Worm (Caenorhabditis elegans) whole organism, L4 larva: ENCODE data around the gene F36A4.2.
"Not testable (repeated sequence)": the region's sequence is repeated elsewhere in the genome, so short reads cannot be mapped to it uniquely, and the experiment has no call there.

Source experiments
- F37D6.2 ChIP-seq: sonication (generic microtip); optimal IDR thresholded peaks from 2 replicates; lab custom pipeline; 2016; ENCODE audit warnings: mild to moderate bottlenecking, missing genetic modification characterization, missing compliant biosample characterization
- F44E2.7 ChIP-seq: fragments of 200-800 bp; sonication (Bioruptor generic); IDR thresholded peaks from 2 replicates; pipeline ENCODE4 v2.1.2; 2022; ENCODE audit warnings: missing genetic modification characterization, missing compliant biosample characterization
- F49E8.2 ChIP-seq: sonication (generic microtip); optimal IDR thresholded peaks from 2 replicates; lab custom pipeline; 2016; ENCODE audit warnings: missing compliant biosample characterization, mild to moderate bottlenecking, missing genetic modification characterization, borderline replicate concordance
- Y5F2A.4 ChIP-seq: fragments of 200-800 bp; sonication (Bioruptor generic); optimal IDR thresholded peaks from 2 replicates; lab custom pipeline; 2018; ENCODE audit warnings: mild to moderate bottlenecking, missing genetic modification characterization, missing compliant biosample characterization
- Y75B8A.6 ChIP-seq: fragments of 200-800 bp; sonication (Bioruptor generic); IDR thresholded peaks from 2 replicates; pipeline ENCODE4 v1.3.6; 2022; ENCODE audit warnings: missing genetic modification reagents, missing genetic modification characterization, missing compliant biosample characterization
- ZK546.5 ChIP-seq, 2 experiments: sonication (generic microtip); optimal IDR thresholded peaks; 2 replicates each; lab custom pipeline; 2017; ENCODE audit warnings: missing biosample characterization in 2 of 2, missing genetic modification characterization in 2 of 2
- aha-1 ChIP-seq: fragments of 150-350 bp; peaks from one replicate; lab custom pipeline; 2014; ENCODE audit warnings: missing biosample characterization, missing genetic modification characterization
- ceh-28 ChIP-seq: fragments of 150-350 bp; optimal IDR thresholded peaks from 2 replicates; lab custom pipeline; 2014; ENCODE audit warnings: missing biosample characterization, missing genetic modification reagents, missing genetic modification characterization
- dmd-9 ChIP-seq: fragments of 200-800 bp; sonication (Bioruptor generic); IDR thresholded peaks from 2 replicates; pipeline ENCODE4 v1.3.6; 2022; ENCODE audit warnings: missing genetic modification reagents, missing genetic modification characterization, missing compliant biosample characterization
- egl-27 ChIP-seq: sonication (generic microtip); optimal IDR thresholded peaks from 3 replicates; lab custom pipeline; 2017; ENCODE audit warnings: missing biosample characterization, missing genetic modification reagents, missing genetic modification characterization
- egl-43 ChIP-seq: fragments of 200-800 bp; sonication (Bioruptor generic); IDR thresholded peaks from 2 replicates; pipeline ENCODE4 v1.3.6; 2022; ENCODE audit warnings: missing genetic modification reagents, missing genetic modification characterization, missing compliant biosample characterization
- fkh-10 ChIP-seq: fragments of 150-350 bp; optimal IDR thresholded peaks from 2 replicates; lab custom pipeline; 2014; ENCODE audit warnings: missing biosample characterization, missing genetic modification reagents, missing genetic modification characterization
- fos-1 ChIP-seq: fragments of 150-350 bp; optimal IDR thresholded peaks from 2 replicates; lab custom pipeline; 2014; ENCODE audit warnings: missing biosample characterization, missing genetic modification characterization
- gei-8 ChIP-seq: fragments of 200-800 bp; sonication (Bioruptor generic); optimal IDR thresholded peaks from 2 replicates; lab custom pipeline; 2018; ENCODE audit warnings: mild to moderate bottlenecking, missing genetic modification characterization, missing compliant biosample characterization
- lim-7 ChIP-seq: fragments of 200-800 bp; sonication (Bioruptor generic); IDR thresholded peaks from 2 replicates; pipeline ENCODE4 v1.3.6; 2022; ENCODE audit warnings: missing genetic modification characterization, missing compliant biosample characterization
- lir-3 ChIP-seq: sonication (generic microtip); optimal IDR thresholded peaks from 2 replicates; lab custom pipeline; 2016; ENCODE audit warnings: mild to moderate bottlenecking, missing genetic modification characterization, missing compliant biosample characterization
- lsy-2 ChIP-seq, 2 experiments: fragments of 150-350 bp in 1 of 2; sonication (generic microtip) in 1 of 2; optimal IDR thresholded peaks; 2 replicates each; lab custom pipeline; 2014 to 2017; ENCODE audit warnings: missing biosample characterization in 2 of 2, missing genetic modification characterization in 2 of 2
- madf-5 ChIP-seq, 2 experiments: fragments of 200-800 bp; sonication (Bioruptor generic); IDR thresholded peaks; 2 replicates each; pipeline ENCODE4 v1.3.6; 2022; ENCODE audit warnings: missing compliant biosample characterization in 2 of 2, missing genetic modification characterization in 2 of 2
- madf-9 ChIP-seq: fragments of 200-800 bp; sonication (Bioruptor generic); conservative IDR thresholded peaks from 2 replicates; pipeline ENCODE4 v1.3.6; 2022; ENCODE audit warnings: missing genetic modification reagents, missing genetic modification characterization, missing compliant biosample characterization
- mdt-29 ChIP-seq: fragments of 200-800 bp; sonication (Bioruptor generic); IDR thresholded peaks from 2 replicates; pipeline ENCODE4 v1.3.6; 2022; ENCODE audit warnings: missing genetic modification reagents, missing genetic modification characterization, missing compliant biosample characterization
- mep-1 ChIP-seq: fragments of 150-350 bp; sonication (generic microtip); optimal IDR thresholded peaks from 3 replicates; lab custom pipeline; 2014; ENCODE audit warnings: missing biosample characterization, missing genetic modification characterization
- nhr-11 ChIP-seq: fragments of 150-350 bp; optimal IDR thresholded peaks from 2 replicates; lab custom pipeline; 2014; ENCODE audit warnings: missing biosample characterization, missing genetic modification characterization
- nhr-111 ChIP-seq: fragments of 200-800 bp; sonication (Bioruptor generic); optimal IDR thresholded peaks from 2 replicates; lab custom pipeline; 2018; ENCODE audit warnings: mild to moderate bottlenecking, missing genetic modification characterization, missing compliant biosample characterization
- nhr-25 ChIP-seq: sonication (generic microtip); optimal IDR thresholded peaks from 2 replicates; lab custom pipeline; 2017; ENCODE audit warnings: missing genetic modification characterization, mild to moderate bottlenecking, missing compliant biosample characterization, antibody characterized with exemption, moderate library complexity, borderline replicate concordance; ENCODE audit not compliant: insufficient read depth
- pha-4 ChIP-seq, 2 experiments: fragments of 150-350 bp in 1 of 2; fragments of 200-800 bp in 1 of 2; sonication (Bioruptor generic) in 1 of 2; IDR thresholded peaks in 1 of 2; optimal IDR thresholded peaks in 1 of 2; 2 replicates each; pipeline versions ENCODE4 v1.3.6 to Lab custom; 2014 to 2022; ENCODE audit warnings: missing genetic modification characterization in 2 of 2, missing genetic modification reagents in 2 of 2, missing biosample characterization in 1 of 2, missing compliant biosample characterization in 1 of 2
- php-3 ChIP-seq: fragments of 200-800 bp; sonication (Bioruptor generic); IDR thresholded peaks from 2 replicates; pipeline ENCODE4 v1.3.6; 2022; ENCODE audit warnings: missing genetic modification reagents, missing genetic modification characterization, missing compliant biosample characterization
- set-16 ChIP-seq: fragments of 200-800 bp; sonication (Bioruptor generic); IDR thresholded peaks from 2 replicates; pipeline ENCODE4 v1.3.6; 2022; ENCODE audit warnings: missing genetic modification reagents, missing genetic modification characterization, missing compliant biosample characterization
- snpc-1.2 ChIP-seq: fragments of 200-800 bp; sonication (Bioruptor generic); IDR thresholded peaks from 2 replicates; pipeline ENCODE4 v1.3.6; 2022; ENCODE audit warnings: missing genetic modification reagents, missing genetic modification characterization, missing compliant biosample characterization
- snpc-4 ChIP-seq: fragments of 150-350 bp; optimal IDR thresholded peaks from 2 replicates; lab custom pipeline; 2014; ENCODE audit warnings: missing biosample characterization, missing genetic modification characterization
- unc-39 ChIP-seq: sonication (generic microtip); optimal IDR thresholded peaks from 2 replicates; lab custom pipeline; 2017; ENCODE audit warnings: missing biosample characterization, missing genetic modification characterization
- unc-62 ChIP-seq, 3 experiments: fragments of 150-350 bp in 1 of 3; sonication (generic microtip); optimal IDR thresholded peaks in 2 of 3; peaks in 1 of 3; 1 replicate in 1 of 3; 2 replicates in 2 of 3; lab custom pipeline; 2014 to 2017; ENCODE audit warnings: missing biosample characterization in 3 of 3, missing genetic modification characterization in 3 of 3, missing genetic modification reagents in 3 of 3, missing genotype in 1 of 3
- zag-1 ChIP-seq: fragments of 150-350 bp; optimal IDR thresholded peaks from 2 replicates; lab custom pipeline; 2014; ENCODE audit warnings: missing biosample characterization, missing genetic modification characterization

F36A4.2 gene

DNA sequence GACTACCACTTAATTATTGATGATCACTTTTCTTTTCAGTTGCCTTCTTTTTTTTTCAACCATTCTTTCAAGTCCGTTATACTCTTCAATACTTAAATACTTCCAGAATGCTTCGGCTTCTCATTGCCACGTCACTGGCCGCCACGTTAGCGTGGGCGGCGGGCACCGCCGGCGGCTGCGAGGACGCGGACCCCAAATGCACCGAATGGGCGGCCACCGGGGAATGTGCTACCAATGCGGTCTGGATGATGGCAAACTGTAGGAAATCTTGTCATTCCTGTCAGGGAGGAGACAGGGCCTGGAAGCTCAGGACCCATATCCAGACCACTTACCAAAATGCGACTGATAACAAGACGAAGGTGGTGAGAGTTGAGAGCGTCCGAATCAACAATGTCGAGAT lies 30.2 kb downstream of the F36A4.2 start, which contains the start of gene lgc-22:
lgc-22 (plus strand) TSS at position 105 of the 400 bp plus-strand sequence.
- no peak for TF ChIP-seq php-3 (GFP tag; lab: Robert Waterston, UW)
- TF ChIP-seq gei-8 = no peak
- TF ChIP-seq egl-27 (tag; lab: Kevin White, UChicago) = no peak
- TF ChIP-seq mep-1 (tag; lab: Kevin White, UChicago) = no peak
- TF ChIP-seq Y75B8A.6 = no peak
- TF ChIP-seq fos-1 (tag; lab: Kevin White, UChicago) = no peak
- TF ChIP-seq F37D6.2 (tag; lab: Kevin White, UChicago) = no peak
- TF ChIP-seq ceh-28 = no peak
- TF ChIP-seq egl-43 = peak; percentile 55; the same call in 1 of the 2 replicates
- TF ChIP-seq zag-1 (tag; lab: Kevin White, UChicago) = no peak
- TF ChIP-seq snpc-4 (tag; lab: Kevin White, UChicago) = no peak
- TF ChIP-seq dmd-9 (GFP tag; lab: Robert Waterston, UW) = 0 out of 2 replicates have a peak, but pooled peaks have one; percentile 32
- peak; percentile 86 for TF ChIP-seq set-16

- no peak for TF ChIP-seq unc-39 (tag; lab: Kevin White, UChicago)
- TF ChIP-seq unc-62 (GFP tag; optimal IDR thresholded peaks at IDR 0.05 in 1 of 2; lab: Kevin White, UChicago) = peak in 1 of 2 experiments; percentile 94
- no peak for TF ChIP-seq unc-62 (tag; optimal IDR thresholded peaks at IDR 0.05; lab: Kevin White, UChicago)
- no peak for TF ChIP-seq F44E2.7 (GFP tag; lab: Robert Waterston, UW)
- no peak for TF ChIP-seq madf-5 (GFP tag; IDR thresholded peaks at IDR 0.05; lab: Robert Waterston, UW)
These were observed 35.3 kb downstream of the F36A4.2 start for ce11 chrIV:4306317-4306716.

DNA sequence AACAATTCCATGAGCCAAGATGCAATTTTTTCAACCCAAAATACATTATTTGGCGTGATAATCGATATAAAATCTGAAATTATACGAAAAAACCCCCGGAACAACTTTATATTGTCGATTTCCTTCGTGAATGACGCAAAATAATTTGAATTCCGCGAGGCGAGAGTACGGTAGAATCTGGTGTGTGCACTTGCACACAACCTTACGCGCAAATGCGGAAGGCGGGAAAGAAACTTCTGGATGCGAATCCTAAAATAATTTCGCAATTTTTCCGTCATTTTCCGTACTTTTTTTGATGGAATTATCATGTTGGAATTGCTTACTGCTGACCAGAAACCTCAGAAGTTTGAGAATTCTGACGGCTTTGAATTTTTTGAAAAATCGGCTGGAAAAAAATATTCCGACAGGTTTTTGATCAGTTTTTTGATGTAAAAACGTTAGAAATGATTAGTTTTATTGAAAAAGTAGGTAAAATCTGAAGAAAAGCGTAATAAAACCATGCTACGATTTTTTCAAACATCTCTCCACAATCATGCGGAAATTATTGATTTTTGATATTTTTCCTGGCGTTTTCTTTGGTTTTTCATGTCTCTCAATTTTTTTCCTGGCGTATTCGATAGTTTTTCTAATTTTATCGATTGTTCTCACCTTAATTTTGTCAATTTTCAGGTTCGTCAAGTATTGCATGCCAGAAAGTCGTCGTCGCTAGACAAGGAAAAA lies 36.4 kb downstream of the F36A4.2 start, which contains the start of gene set-9:
set-9 (plus strand) TSS at position 670 of the 720 bp plus-strand sequence.
- no peak for TF ChIP-seq F37D6.2 (tag; lab: Kevin White, UChicago)
- no peak for TF ChIP-seq Y5F2A.4
- TF ChIP-seq ZK546.5 (tag; optimal IDR thresholded peaks at IDR 0.05; lab: Kevin White, UChicago) = no peak
- TF ChIP-seq nhr-25 (tag; lab: Kevin White, UChicago) = no peak
- no peak for TF ChIP-seq madf-9 (GFP tag; lab: Robert Waterston, UW)
- TF ChIP-seq nhr-111 (GFP tag; lab: Kevin White, UChicago) = no peak
- TF ChIP-seq lsy-2 (tag; optimal IDR thresholded peaks at IDR 0.05; lab: Kevin White, UChicago) = no peak
- TF ChIP-seq dmd-9 (GFP tag; lab: Robert Waterston, UW) = no peak
- no peak for TF ChIP-seq aha-1 (tag; lab: Kevin White, UChicago)
- TF ChIP-seq nhr-11 (tag; lab: Kevin White, UChicago) = no peak
- no peak for TF ChIP-seq snpc-1.2 (GFP tag; lab: Robert Waterston, UW)
- TF ChIP-seq gei-8 = no peak
- no peak for TF ChIP-seq egl-27 (tag; lab: Kevin White, UChicago)
- no peak for TF ChIP-seq zag-1 (tag; lab: Kevin White, UChicago)
- TF ChIP-seq lim-7 (GFP tag; lab: Robert Waterston, UW) = no peak
- no peak for TF ChIP-seq mdt-29
- TF ChIP-seq fkh-10 = no peak
- no peak for TF ChIP-seq lir-3 (tag; lab: Kevin White, UChicago)
- TF ChIP-seq F49E8.2 (tag; lab: Kevin White, UChicago) = no peak

DNA sequence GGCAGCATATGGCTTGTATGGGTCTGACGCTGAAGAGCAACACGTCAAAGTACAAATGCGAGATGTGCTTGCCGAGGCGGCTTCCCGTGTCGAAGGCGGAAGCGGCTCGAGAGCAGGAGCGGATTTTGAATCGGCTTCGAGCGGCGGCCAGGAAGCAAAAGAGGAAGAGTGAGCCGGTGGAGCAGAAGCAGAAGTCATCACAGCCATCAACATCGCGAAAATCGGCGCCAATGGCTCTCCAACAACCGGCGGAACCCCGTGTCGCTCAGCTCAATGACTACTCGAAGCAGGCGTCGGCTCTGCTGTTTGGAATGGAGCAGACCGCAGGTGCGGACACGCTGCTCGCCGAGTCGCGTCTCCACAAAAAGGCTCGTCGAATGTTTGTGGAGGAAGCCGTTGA lies 41.4 kb downstream of the F36A4.2 start:
- TF ChIP-seq set-16 = peak; percentile 92

DNA sequence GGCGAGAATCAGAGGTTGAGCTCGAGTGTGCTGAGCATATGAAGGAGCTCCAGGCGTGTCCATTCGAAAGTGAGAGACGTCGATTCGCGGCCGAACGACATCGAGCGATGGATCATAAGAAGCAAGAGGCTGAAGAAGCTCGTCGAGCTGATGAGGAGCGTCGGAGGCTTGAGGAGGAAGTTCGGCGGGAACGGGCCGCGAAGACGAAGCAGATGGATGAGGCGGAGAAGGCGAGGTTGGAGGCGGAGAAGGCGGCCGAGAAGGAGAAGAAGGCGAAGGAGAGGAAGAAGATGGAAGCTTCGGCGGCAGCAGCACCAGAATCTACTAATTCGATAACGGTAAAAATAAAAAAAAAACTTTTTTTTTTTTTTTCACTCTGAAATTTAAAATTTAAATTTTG lies 42.1 kb downstream of the F36A4.2 start:
- TF ChIP-seq pha-4 (GFP tag; IDR thresholded peaks at IDR 0.05; lab: Robert Waterston, UW) (0 out of 2 replicates have a peak, but pooled peaks have one; percentile 23), set-16 (peak; percentile 93)
- TF ChIP-seq pha-4 (tag; optimal IDR thresholded peaks at IDR 0.05; lab: Kevin White, UChicago) = not testable (repeated sequence)
- TF ChIP-seq, all 104 proteins: peak for 2; not testable (repeated sequence) for 102
